Worm (Caenorhabditis elegans): Measurements from ENCODE around the gene ZK131.11.

DNA sequence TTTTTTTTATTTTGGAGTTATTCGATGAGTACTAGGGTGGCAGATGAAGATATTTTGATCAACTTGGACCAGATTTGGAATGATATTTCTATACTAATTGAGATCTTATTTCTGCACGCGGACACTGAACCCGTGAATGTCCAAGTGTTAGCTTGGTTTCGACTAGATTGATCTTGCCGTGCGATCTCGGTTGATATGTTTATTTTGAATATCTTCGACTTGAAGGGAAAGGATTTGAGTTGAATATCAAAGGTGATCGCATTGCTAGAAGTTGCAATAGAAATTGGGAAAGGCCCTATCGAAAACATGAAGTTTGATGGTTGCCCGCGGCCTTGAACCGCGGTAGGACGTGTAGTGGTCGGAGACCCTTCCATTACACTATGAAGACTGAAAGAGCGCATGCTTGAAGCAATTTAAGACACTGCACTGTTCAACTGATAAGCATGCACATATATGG is 11.2 kb upstream of the ZK131.11 start:
- TF ChIP-seq dpl-1 (GFP tag; optimal IDR thresholded peaks at IDR 0.05): no peak
- TF ChIP-seq ceh-28 (tag; optimal IDR thresholded peaks at IDR 0.05): no peak
- no peak for TF ChIP-seq ama-1 (optimal IDR thresholded peaks at IDR 0.05)
- no peak for TF ChIP-seq unc-62 (GFP tag; optimal IDR thresholded peaks at IDR 0.05 in 1 of 2)
- TF ChIP-seq unc-62 (tag; optimal IDR thresholded peaks at IDR 0.05): no peak
- no peak for TF ChIP-seq ztf-7 (tag; optimal IDR thresholded peaks at IDR 0.05)
- no peak for TF ChIP-seq unc-130 (GFP tag; optimal IDR thresholded peaks at IDR 0.05)
- TF ChIP-seq snpc-4 (tag; optimal IDR thresholded peaks at IDR 0.05): no peak
- no peak for TF ChIP-seq nhr-111 (GFP tag; optimal IDR thresholded peaks at IDR 0.05)
- no peak for TF ChIP-seq F44E2.7 (GFP tag; IDR thresholded peaks at IDR 0.05)
- no peak for TF ChIP-seq hmg-1.1 (GFP tag; IDR thresholded peaks at IDR 0.05)
- TF ChIP-seq zag-1 (tag; optimal IDR thresholded peaks at IDR 0.05): no peak
- no peak for TF ChIP-seq R02D3.7 (tag; optimal IDR thresholded peaks at IDR 0.05)

All from whole organism, L4 larva.